Fruit fly (Drosophila melanogaster) whole organism, embryonic: Measurements from ENCODE around the gene Bap60.
A peak's percentile ranks its signal among the peaks of the same experiment; 100 is the strongest.

Source experiments
- CG10654 ChIP-seq: fragments of 200-800 bp; sonication (Bioruptor generic); optimal IDR thresholded peaks from 2 replicates; lab custom pipeline; 2016; ENCODE audit warnings: missing biosample characterization, missing genetic modification characterization
- CG10979 ChIP-seq: fragments of 200-800 bp; sonication (Bioruptor generic); optimal IDR thresholded peaks from 2 replicates; lab custom pipeline; 2018; ENCODE audit warnings: missing biosample characterization, mild to moderate bottlenecking, missing genetic modification characterization, moderate library complexity
- CG11398 ChIP-seq: fragments of 200-800 bp; sonication (Bioruptor generic); optimal IDR thresholded peaks from 2 replicates; lab custom pipeline; 2016; ENCODE audit warnings: missing biosample characterization, missing genetic modification characterization
- CG12942 ChIP-seq: fragments of 200-800 bp; sonication (Bioruptor generic); optimal IDR thresholded peaks from 3 replicates; lab custom pipeline; 2016; ENCODE audit warnings: missing biosample characterization, missing genetic modification characterization
- CG14014 ChIP-seq: fragments of 200-800 bp; sonication (Bioruptor generic); IDR thresholded peaks from 2 replicates; pipeline ENCODE4 v1.3.6; 2022; ENCODE audit warnings: missing biosample characterization, missing genetic modification characterization
- CG14050 ChIP-seq: fragments of 200-800 bp; sonication (Bioruptor generic); IDR thresholded peaks from 3 replicates; pipeline ENCODE4 v1.3.6; 2022; ENCODE audit warnings: missing biosample characterization, missing genetic modification characterization
- CG14965 ChIP-seq: fragments of 200-800 bp; sonication (Bioruptor generic); optimal IDR thresholded peaks from 2 replicates; lab custom pipeline; 2016; ENCODE audit warnings: missing biosample characterization, missing genetic modification characterization, borderline replicate concordance
- CG15269 ChIP-seq: fragments of 200-800 bp; sonication (Bioruptor generic); optimal IDR thresholded peaks from 2 replicates; lab custom pipeline; 2018; ENCODE audit warnings: missing biosample characterization, mild to moderate bottlenecking, missing genetic modification characterization, moderate library complexity
- CG16863 ChIP-seq: fragments of 200-800 bp; sonication (Bioruptor generic); optimal IDR thresholded peaks from 3 replicates; lab custom pipeline; 2016; ENCODE audit warnings: missing biosample characterization, missing genetic modification characterization
- CG17359 ChIP-seq: fragments of 200-800 bp; sonication (Bioruptor generic); optimal IDR thresholded peaks from 3 replicates; lab custom pipeline; 2018; ENCODE audit warnings: missing biosample characterization, mild to moderate bottlenecking, missing genetic modification characterization, moderate library complexity
- CG17912 ChIP-seq: fragments of 200-800 bp; sonication (Bioruptor generic); optimal IDR thresholded peaks from 2 replicates; lab custom pipeline; 2018; ENCODE audit warnings: missing biosample characterization, mild to moderate bottlenecking, missing genetic modification characterization
- CG18476 ChIP-seq: fragments of 200-800 bp; sonication (Bioruptor generic); optimal IDR thresholded peaks from 2 replicates; lab custom pipeline; 2016; ENCODE audit warnings: missing biosample characterization, mild to moderate bottlenecking, missing genetic modification characterization
- CG18599 ChIP-seq: fragments of 200-800 bp; sonication (Bioruptor generic); optimal IDR thresholded peaks from 3 replicates; lab custom pipeline; 2017; ENCODE audit warnings: missing biosample characterization, missing genetic modification characterization, mild to moderate bottlenecking, moderate library complexity, missing genetic modification reagents
- CG2202 ChIP-seq: fragments of 200-800 bp; sonication (Bioruptor generic); optimal IDR thresholded peaks from 2 replicates; lab custom pipeline; 2018; ENCODE audit warnings: missing biosample characterization, mild to moderate bottlenecking, missing genetic modification characterization
- CG30403 ChIP-seq: fragments of 200-800 bp; sonication (Bioruptor generic); optimal IDR thresholded peaks from 3 replicates; lab custom pipeline; 2016; ENCODE audit warnings: missing biosample characterization, missing genetic modification characterization
- CG30431 ChIP-seq: fragments of 200-800 bp; sonication (Bioruptor generic); optimal IDR thresholded peaks from 2 replicates; lab custom pipeline; 2017; ENCODE audit warnings: missing biosample characterization, missing genetic modification characterization
- CG31441 ChIP-seq: fragments of 200-800 bp; sonication (Bioruptor generic); IDR thresholded peaks from 2 replicates; pipeline ENCODE4 v1.3.6; 2022; ENCODE audit warnings: missing biosample characterization, missing genetic modification characterization
- CG32532 ChIP-seq: fragments of 200-800 bp; sonication (Bioruptor generic); IDR thresholded peaks from 2 replicates; pipeline ENCODE4 v1.3.6; 2022; ENCODE audit warnings: missing biosample characterization, missing genetic modification characterization
- CG32772 ChIP-seq: fragments of 200-800 bp; sonication (Bioruptor generic); IDR thresholded peaks from 2 replicates; pipeline ENCODE4 v1.3.6; 2022; ENCODE audit warnings: missing biosample characterization, missing genetic modification characterization
- CG33557 ChIP-seq: fragments of 200-800 bp; sonication (Bioruptor generic); optimal IDR thresholded peaks from 2 replicates; lab custom pipeline; 2019; ENCODE audit warnings: missing biosample characterization, mild to moderate bottlenecking, missing genetic modification characterization, moderate library complexity
- CG43689 ChIP-seq: fragments of 200-800 bp; sonication (Bioruptor generic); IDR thresholded peaks from 2 replicates; pipeline ENCODE4 v1.3.6; 2022; ENCODE audit warnings: missing biosample characterization, missing genetic modification characterization
- CG4424 ChIP-seq: fragments of 200-800 bp; sonication (Bioruptor generic); optimal IDR thresholded peaks from 3 replicates; lab custom pipeline; 2016; ENCODE audit warnings: missing biosample characterization, missing genetic modification characterization
- CG6654 ChIP-seq: fragments of 200-800 bp; sonication (Bioruptor generic); optimal IDR thresholded peaks from 2 replicates; lab custom pipeline; 2017; ENCODE audit warnings: missing biosample characterization, mild to moderate bottlenecking, missing genetic modification characterization
- CG8290 ChIP-seq, 3 experiments: fragments of 200-800 bp; sonication (Bioruptor generic); optimal IDR thresholded peaks; 2 replicates each; lab custom pipeline; 2016 to 2019; ENCODE audit warnings: missing biosample characterization in 3 of 3, missing genetic modification characterization in 3 of 3, mild to moderate bottlenecking in 2 of 3, moderate library complexity in 1 of 3
- CG8478 ChIP-seq: fragments of >200 bp; optimal IDR thresholded peaks from 2 replicates; lab custom pipeline; 2018
- CG8924 ChIP-seq: fragments of 200-800 bp; optimal IDR thresholded peaks from 3 replicates; lab custom pipeline; 2019; ENCODE audit warnings: missing biosample characterization, mild to moderate bottlenecking, missing genetic modification characterization, moderate library complexity
- CG9932 ChIP-seq: fragments of 200-800 bp; sonication (Bioruptor generic); IDR thresholded peaks from 2 replicates; pipeline ENCODE4 v1.3.6; 2022; ENCODE audit warnings: missing biosample characterization, missing genetic modification characterization
- CTCF ChIP-seq: fragments of 200-800 bp; sonication (Bioruptor generic); optimal IDR thresholded peaks from 2 replicates; lab custom pipeline; 2017; ENCODE audit warnings: missing biosample characterization, mild to moderate bottlenecking, missing genetic modification characterization, moderate library complexity
- Camta ChIP-seq: fragments of 200-800 bp; sonication (Bioruptor generic); optimal IDR thresholded peaks from 2 replicates; lab custom pipeline; 2016; ENCODE audit warnings: missing biosample characterization, missing genetic modification characterization
- Dip3 ChIP-seq: fragments of 200-800 bp; sonication (Bioruptor generic); optimal IDR thresholded peaks from 3 replicates; lab custom pipeline; 2016; ENCODE audit warnings: missing biosample characterization, missing genetic modification characterization
- Ets65A ChIP-seq: fragments of 200-800 bp; sonication (Bioruptor generic); peaks from one replicate; lab custom pipeline; 2016; ENCODE audit warnings: missing biosample characterization, missing genetic modification characterization
- H2.0 ChIP-seq: fragments of 200-800 bp; sonication (Bioruptor generic); IDR thresholded peaks from 2 replicates; pipeline ENCODE4 v1.3.6; 2022; ENCODE audit warnings: missing biosample characterization, missing genetic modification characterization
- HLH4C ChIP-seq: fragments of 200-800 bp; sonication (Bioruptor generic); IDR thresholded peaks from 3 replicates; pipeline ENCODE4 v1.3.6; 2022; ENCODE audit warnings: missing biosample characterization, missing genetic modification characterization; ENCODE audit not compliant: partially characterized antibody
- HLH54F ChIP-seq: fragments of 200-800 bp; sonication (Bioruptor generic); optimal IDR thresholded peaks from 3 replicates; lab custom pipeline; 2016; ENCODE audit warnings: missing biosample characterization, missing genetic modification characterization
- Hr3 ChIP-seq: fragments of 200-800 bp; sonication (Bioruptor generic); optimal IDR thresholded peaks from 3 replicates; lab custom pipeline; 2016; ENCODE audit warnings: missing biosample characterization, missing genetic modification characterization
- Hr39 ChIP-seq: fragments of >200 bp; optimal IDR thresholded peaks from 2 replicates; lab custom pipeline; 2017
- PHDP ChIP-seq: fragments of 200-800 bp; sonication (Bioruptor generic); optimal IDR thresholded peaks from 3 replicates; lab custom pipeline; 2018; ENCODE audit warnings: missing biosample characterization, mild to moderate bottlenecking, missing genetic modification characterization, moderate library complexity
- chm ChIP-seq: fragments of 200-800 bp; sonication (Bioruptor generic); IDR thresholded peaks from 2 replicates; pipeline ENCODE4 v1.3.6; 2022; ENCODE audit warnings: missing biosample characterization, missing genetic modification characterization
- corto ChIP-seq: fragments of 200-800 bp; sonication (Bioruptor generic); optimal IDR thresholded peaks from 2 replicates; lab custom pipeline; 2016; ENCODE audit warnings: missing biosample characterization, mild to moderate bottlenecking, missing genetic modification characterization, moderate library complexity
- dpn ChIP-seq, 2 experiments: fragments of 200-800 bp; sonication (Bioruptor generic); optimal IDR thresholded peaks; 3 replicates each; lab custom pipeline; 2016; ENCODE audit warnings: missing biosample characterization in 2 of 2, missing genetic modification characterization in 2 of 2
- ewg ChIP-seq: fragments of 200-800 bp; sonication (Bioruptor generic); optimal IDR thresholded peaks from 3 replicates; lab custom pipeline; 2017; ENCODE audit warnings: mild to moderate bottlenecking, missing biosample characterization, missing genetic modification reagents, missing genetic modification characterization
- kah ChIP-seq: fragments of 200-800 bp; sonication (Bioruptor generic); optimal IDR thresholded peaks from 2 replicates; lab custom pipeline; 2018; ENCODE audit warnings: missing biosample characterization, mild to moderate bottlenecking, missing genetic modification characterization
- lbe ChIP-seq: fragments of 200-800 bp; sonication (Bioruptor generic); optimal IDR thresholded peaks from 2 replicates; lab custom pipeline; 2016; ENCODE audit warnings: missing biosample characterization, mild to moderate bottlenecking, missing genetic modification characterization
- pan ChIP-seq, 4 experiments: fragments of >200 bp in 3 of 4; fragments of 200-800 bp in 1 of 4; sonication (Bioruptor generic) in 1 of 4; optimal IDR thresholded peaks in 3 of 4; IDR thresholded peaks in 1 of 4; 2 replicates each; pipeline versions ENCODE4 v1.3.6 to Lab custom; 2017 to 2022; ENCODE audit warnings: missing biosample characterization in 2 of 4, missing genetic modification characterization in 2 of 4, mixed read lengths in 1 of 4
- pfk ChIP-seq: fragments of 200-800 bp; sonication (Bioruptor generic); optimal IDR thresholded peaks from 2 replicates; lab custom pipeline; 2018; ENCODE audit warnings: missing biosample characterization, mild to moderate bottlenecking, missing genetic modification characterization, moderate library complexity
- sens-2 ChIP-seq: fragments of 200-800 bp; sonication (Bioruptor generic); IDR thresholded peaks from 2 replicates; pipeline ENCODE4 v1.3.6; 2022; ENCODE audit warnings: missing biosample characterization, missing genetic modification characterization
- slbo ChIP-seq: fragments of 200-800 bp; sonication (Bioruptor generic); IDR thresholded peaks from 2 replicates; pipeline ENCODE4 v1.3.6; 2022; ENCODE audit warnings: missing biosample characterization, missing genetic modification characterization
- stwl ChIP-seq: fragments of 200-800 bp; sonication (Bioruptor generic); optimal IDR thresholded peaks from 3 replicates; lab custom pipeline; 2018; ENCODE audit warnings: missing biosample characterization, mild to moderate bottlenecking, missing genetic modification characterization, moderate library complexity
- tin ChIP-seq: fragments of 200-800 bp; sonication (Bioruptor generic); optimal IDR thresholded peaks from 3 replicates; lab custom pipeline; 2016; ENCODE audit warnings: missing biosample characterization, missing genetic modification characterization
- ttk ChIP-seq: fragments of 200-800 bp; sonication (Bioruptor generic); IDR thresholded peaks from 2 replicates; pipeline ENCODE4 v2.1.2; 2022; ENCODE audit warnings: missing biosample characterization, missing genetic modification characterization
- tup ChIP-seq: fragments of 200-800 bp; sonication (Bioruptor generic); optimal IDR thresholded peaks from 2 replicates; lab custom pipeline; 2016; ENCODE audit warnings: missing biosample characterization, mild to moderate bottlenecking, missing genetic modification characterization, moderate library complexity

The Bap60 gene

dm6 chrX:13135702-13136101 is 23.6 kb downstream of the Bap60 start (continued):
- peak; percentile 47 to 63 for TF ChIP-seq dpn (GFP tag; optimal IDR thresholded peaks at IDR 0.05; lab: Kevin White, UChicago)
- TF ChIP-seq CG12942 (GFP tag; lab: Kevin White, UChicago): peak; percentile 48
- peak; percentile 5 for TF ChIP-seq CG30431 (GFP tag; lab: Kevin White, UChicago)
- TF ChIP-seq CG15269: peak; percentile 73
- TF ChIP-seq CG10979 (tag; lab: Kevin White, UChicago): peak; percentile 52
- TF ChIP-seq PHDP (tag; lab: Kevin White, UChicago): peak; percentile 48
- TF ChIP-seq Hr39 (lab: Kevin White, UChicago): no peak
- TF ChIP-seq CG16863 (GFP tag; lab: Kevin White, UChicago): peak; percentile 32
- no peak for TF ChIP-seq pan (optimal IDR thresholded peaks at IDR 0.05; lab: Kevin White, UChicago)
- peak in 1 of 2 experiments; percentile 43 for TF ChIP-seq pan (GFP tag; optimal IDR thresholded peaks at IDR 0.05 in 1 of 2, IDR thresholded peaks at IDR 0.05 in 1 of 2)
- TF ChIP-seq CG11398: peak; percentile 13
- peak; percentile 25; the same call in 1 of the 2 replicates for TF ChIP-seq CG14014 (GFP tag; lab: Robert Waterston, UW)
- TF ChIP-seq kah (GFP tag; lab: Kevin White, UChicago): peak; percentile 46
- peak; percentile 55; the same call in 1 of the 3 replicates for TF ChIP-seq CG14050 (GFP tag; lab: Robert Waterston, UW)
- TF ChIP-seq CG8924 (tag; lab: Kevin White, UChicago): peak; percentile 50
- TF ChIP-seq ewg: peak; percentile 34
- TF ChIP-seq CG8478 (lab: Kevin White, UChicago): no peak
- TF ChIP-seq Camta (GFP tag; lab: Kevin White, UChicago): peak; percentile 25
- TF ChIP-seq CG6654 (GFP tag; lab: Kevin White, UChicago): no peak
- TF ChIP-seq CG8290 (GFP tag; optimal IDR thresholded peaks at IDR 0.05; lab: Kevin White, UChicago): no peak
- TF ChIP-seq CG8290 (tag; optimal IDR thresholded peaks at IDR 0.05; lab: Kevin White, UChicago): peak in 1 of 2 experiments; percentile 64
- no peak for TF ChIP-seq HLH54F
- TF ChIP-seq CG18476 (GFP tag; lab: Kevin White, UChicago): peak; percentile 28
- peak; percentile 56 for TF ChIP-seq tin (GFP tag; lab: Kevin White, UChicago)
- peak; percentile 54; the same call in 1 of the 2 replicates for TF ChIP-seq CG43689 (GFP tag; lab: Robert Waterston, UW)
- TF ChIP-seq CG33557 (GFP tag; lab: Kevin White, UChicago): no peak
- TF ChIP-seq CG10654: peak; percentile 34
- 0 out of 2 replicates have a peak, but pooled peaks have one; percentile 39 for TF ChIP-seq sens-2
- no peak for TF ChIP-seq pfk (GFP tag; lab: Kevin White, UChicago)
- peak; percentile 83 for TF ChIP-seq CG17359 (tag; lab: Kevin White, UChicago)
- 0 out of 2 replicates have a peak, but pooled peaks have one; percentile 35 for TF ChIP-seq CG32772 (GFP tag; lab: Robert Waterston, UW)
- no peak for TF ChIP-seq CTCF (GFP tag; lab: Kevin White, UChicago)
- no peak for TF ChIP-seq tup (GFP tag; lab: Kevin White, UChicago)
- no peak for TF ChIP-seq lbe
- TF ChIP-seq H2.0 (GFP tag; lab: Robert Waterston, UW): peak; percentile 37; the same call in 1 of the 2 replicates
- peak; percentile 51 for TF ChIP-seq Hr3 (GFP tag; lab: Kevin White, UChicago)
- TF ChIP-seq CG31441 (GFP tag; lab: Robert Waterston, UW): peak; percentile 62
- TF ChIP-seq Ets65A (GFP tag; lab: Kevin White, UChicago): peak; percentile 86
- TF ChIP-seq CG9932 (GFP tag; lab: Robert Waterston, UW): 0 out of 2 replicates have a peak, but pooled peaks have one; percentile 13
- TF ChIP-seq CG17912 (GFP tag; lab: Kevin White, UChicago): no peak
- peak; percentile 63 for TF ChIP-seq CG4424 (GFP tag; lab: Kevin White, UChicago)
- no peak for TF ChIP-seq corto (GFP tag; lab: Kevin White, UChicago)
- TF ChIP-seq CG30403 (GFP tag; lab: Kevin White, UChicago): peak; percentile 67
- TF ChIP-seq Dip3 (GFP tag; lab: Kevin White, UChicago): peak; percentile 42
- TF ChIP-seq CG32532 (GFP tag; lab: Robert Waterston, UW): peak; percentile 45
- TF ChIP-seq chm: no peak; the same call in 1 of the 2 replicates
- TF ChIP-seq HLH4C (GFP tag; lab: Robert Waterston, UW): no peak
- no peak for TF ChIP-seq CG2202 (tag; lab: Kevin White, UChicago)
- no peak for TF ChIP-seq stwl (tag; lab: Kevin White, UChicago)
- TF ChIP-seq ttk (GFP tag; lab: Robert Waterston, UW): peak; percentile 74
- no peak for TF ChIP-seq CG14965 (GFP tag; lab: Kevin White, UChicago)
- peak; percentile 68 for TF ChIP-seq slbo (GFP tag; lab: Robert Waterston, UW)
- peak; percentile 31 for TF ChIP-seq CG18599
